Worm (Caenorhabditis elegans) whole organism, L1 larva: Measurements from ENCODE around the gene cest-9.1.

Experiments
- ceh-88 ChIP-seq: fragments of 200-800 bp; sonication (Bioruptor generic); IDR thresholded peaks from 2 replicates; pipeline ENCODE4 v1.3.6; 2022; ENCODE audit warnings: missing genetic modification characterization, missing compliant biosample characterization
- mep-1 ChIP-seq: fragments of 150-350 bp; optimal IDR thresholded peaks from 2 replicates; lab custom pipeline; 2014; ENCODE audit warnings: missing biosample characterization, missing genetic modification characterization
- nhr-12 ChIP-seq: sonication (generic microtip); optimal IDR thresholded peaks from 2 replicates; lab custom pipeline; 2017; ENCODE audit warnings: missing biosample characterization, missing genetic modification characterization
- nhr-28 ChIP-seq: fragments of 150-350 bp; optimal IDR thresholded peaks from 2 replicates; lab custom pipeline; 2014; ENCODE audit warnings: missing biosample characterization, missing genetic modification characterization

DNA sequence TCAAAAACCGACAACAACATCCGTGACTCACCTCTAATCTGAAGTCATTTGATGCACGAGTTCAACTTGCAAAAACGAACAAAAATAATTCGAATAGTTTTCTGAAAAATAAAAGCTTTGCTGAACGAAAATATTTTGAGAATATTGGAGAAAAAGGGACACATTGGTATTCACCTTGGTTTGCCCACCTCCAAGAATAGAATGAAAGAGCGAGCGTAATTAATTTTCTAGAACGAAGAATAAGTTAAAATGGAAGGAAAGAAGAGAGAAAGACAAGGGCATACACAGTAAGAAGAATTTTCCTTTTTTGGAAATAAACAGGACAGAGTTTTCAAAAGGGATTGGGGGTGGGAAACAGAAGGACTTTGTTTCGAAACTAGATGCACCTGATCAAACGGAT lies 13.2 kb upstream of the cest-9.1 start, which contains the start of gene cab-1:
- TF ChIP-seq ceh-88 (GFP tag; lab: Robert Waterston, UW) (no peak), mep-1 (tag; lab: Kevin White, UChicago) (no peak), nhr-28 (tag; lab: Kevin White, UChicago) (no peak), nhr-12 (tag; lab: Kevin White, UChicago) (no peak)
